Fruit fly (Drosophila melanogaster) whole organism, pupa: Measurements from ENCODE around the gene CG14273.

Experiments used
- CG10348 ChIP-seq: fragments of 200-800 bp; sonication (Bioruptor generic); IDR thresholded peaks from 2 replicates; pipeline ENCODE4 v1.3.6; 2022; ENCODE audit warnings: missing biosample characterization, missing genetic modification characterization
- CG12605 ChIP-seq: fragments of 200-800 bp; sonication (Bioruptor generic); IDR thresholded peaks from 2 replicates; pipeline ENCODE4 v1.3.6; 2022; ENCODE audit warnings: missing biosample characterization, missing genetic modification characterization
- CG13204 ChIP-seq: fragments of 200-800 bp; sonication (Bioruptor generic); optimal IDR thresholded peaks from 2 replicates; lab custom pipeline; 2018; ENCODE audit warnings: missing biosample characterization, mild to moderate bottlenecking, missing genetic modification characterization, moderate library complexity
- CG14655 ChIP-seq: fragments of 200-800 bp; sonication (Bioruptor generic); optimal IDR thresholded peaks from 3 replicates; lab custom pipeline; 2017; ENCODE audit warnings: mild to moderate bottlenecking, missing biosample characterization, missing genetic modification reagents, missing genetic modification characterization
- CG15710 ChIP-seq: fragments of 200-800 bp; sonication (Bioruptor generic); optimal IDR thresholded peaks from 2 replicates; lab custom pipeline; 2018; ENCODE audit warnings: missing biosample characterization, mild to moderate bottlenecking, missing genetic modification characterization, moderate library complexity
- CG17806 ChIP-seq: fragments of 200-800 bp; sonication (Bioruptor generic); optimal IDR thresholded peaks from 2 replicates; lab custom pipeline; 2018; ENCODE audit warnings: missing biosample characterization, mild to moderate bottlenecking, missing genetic modification characterization, moderate library complexity
- CG32121 ChIP-seq: fragments of 200-800 bp; sonication (Bioruptor generic); IDR thresholded peaks from 2 replicates; pipeline ENCODE4 v1.3.6; 2022; ENCODE audit warnings: missing biosample characterization, missing genetic modification characterization
- CG34367 ChIP-seq: fragments of 200-800 bp; sonication (Bioruptor generic); optimal IDR thresholded peaks from 2 replicates; lab custom pipeline; 2018; ENCODE audit warnings: missing biosample characterization, mild to moderate bottlenecking, missing genetic modification characterization
- CG4496 ChIP-seq: fragments of 200-800 bp; sonication (Bioruptor generic); IDR thresholded peaks from 3 replicates; pipeline ENCODE4 v1.3.6; 2022; ENCODE audit warnings: missing biosample characterization, missing genetic modification characterization
- CG8159 ChIP-seq: fragments of 200-800 bp; sonication (Bioruptor generic); optimal IDR thresholded peaks from 3 replicates; lab custom pipeline; 2018; ENCODE audit warnings: missing biosample characterization, mild to moderate bottlenecking, missing genetic modification characterization, moderate library complexity
- CG8301 ChIP-seq: fragments of 200-800 bp; sonication (Bioruptor generic); optimal IDR thresholded peaks from 2 replicates; lab custom pipeline; 2018; ENCODE audit warnings: missing biosample characterization, mild to moderate bottlenecking, missing genetic modification characterization
- CG9948 ChIP-seq: fragments of 200-800 bp; sonication (Bioruptor generic); optimal IDR thresholded peaks from 2 replicates; lab custom pipeline; 2018; ENCODE audit warnings: missing biosample characterization, mild to moderate bottlenecking, missing genetic modification characterization, moderate library complexity
- D1 ChIP-seq: fragments of 200-800 bp; sonication (Bioruptor generic); optimal IDR thresholded peaks from 2 replicates; lab custom pipeline; 2018; ENCODE audit warnings: missing biosample characterization, mild to moderate bottlenecking, missing genetic modification characterization, moderate library complexity
- EcR ChIP-seq: fragments of 200-800 bp; sonication (Bioruptor generic); optimal IDR thresholded peaks from 3 replicates; lab custom pipeline; 2019; ENCODE audit warnings: missing biosample characterization, missing genetic modification characterization, mild to moderate bottlenecking, moderate library complexity, missing genetic modification reagents
- Ets98B ChIP-seq: fragments of 200-800 bp; sonication (Bioruptor generic); IDR thresholded peaks from 2 replicates; pipeline ENCODE4 v1.3.6; 2022; ENCODE audit warnings: missing biosample characterization, missing genetic modification characterization
- Pif1A ChIP-seq: fragments of 200-800 bp; sonication (Bioruptor generic); optimal IDR thresholded peaks from 3 replicates; lab custom pipeline; 2016; ENCODE audit warnings: missing biosample characterization, missing genetic modification characterization
- Pif1B ChIP-seq: fragments of 200-800 bp; sonication (Bioruptor generic); optimal IDR thresholded peaks from 3 replicates; lab custom pipeline; 2016; ENCODE audit warnings: missing biosample characterization, missing genetic modification characterization
- Snoo ChIP-seq: fragments of 200-800 bp; sonication (Bioruptor generic); optimal IDR thresholded peaks from 3 replicates; lab custom pipeline; 2017; ENCODE audit warnings: missing biosample characterization, mild to moderate bottlenecking, missing genetic modification characterization, inconsistent platforms
- fd96Ca ChIP-seq: fragments of 200-800 bp; sonication (Bioruptor generic); IDR thresholded peaks from 3 replicates; pipeline ENCODE4 v1.3.6; 2022; ENCODE audit warnings: missing biosample characterization, missing genetic modification characterization
- gl ChIP-seq: fragments of 200-800 bp; sonication (Bioruptor generic); optimal IDR thresholded peaks from 2 replicates; lab custom pipeline; 2018; ENCODE audit warnings: missing biosample characterization, mild to moderate bottlenecking, missing genetic modification characterization
- rn ChIP-seq: fragments of 200-800 bp; sonication (Bioruptor generic); IDR thresholded peaks from 2 replicates; pipeline ENCODE4 v1.3.6; 2022; ENCODE audit warnings: missing biosample characterization, missing genetic modification characterization

The CG14273 gene

dm6 chr2L:8342395-8342794 is at the start of gene CG14273:
Gene CG14273 (plus strand): TSS chr2L:8342695.
- no peak for TF ChIP-seq Pif1A
- TF ChIP-seq Snoo (tag; lab: Kevin White, UChicago): no peak
- TF ChIP-seq CG8301 (tag; lab: Kevin White, UChicago): no peak
- TF ChIP-seq fd96Ca: no peak
- no peak for TF ChIP-seq Pif1B (GFP tag; lab: Kevin White, UChicago)
- TF ChIP-seq D1 (tag; lab: Kevin White, UChicago): no peak
- TF ChIP-seq CG10348 (GFP tag; lab: Robert Waterston, UW): no peak
- no peak for TF ChIP-seq CG12605 (GFP tag; lab: Robert Waterston, UW)
- no peak for TF ChIP-seq CG34367 (tag; lab: Kevin White, UChicago)
- TF ChIP-seq CG14655 (GFP tag; lab: Kevin White, UChicago): no peak
- no peak for TF ChIP-seq CG17806 (tag; lab: Kevin White, UChicago)
- TF ChIP-seq CG32121 (GFP tag; lab: Robert Waterston, UW): no peak
- TF ChIP-seq Ets98B: no peak
- TF ChIP-seq gl (tag; lab: Kevin White, UChicago): no peak
- TF ChIP-seq CG15710 (tag; lab: Kevin White, UChicago): no peak
- no peak for TF ChIP-seq rn (GFP tag; lab: Robert Waterston, UW)
- TF ChIP-seq EcR: no peak
- no peak for TF ChIP-seq CG13204
- TF ChIP-seq CG8159: no peak

dm6 chr2L:8293449-8293848 is 49.0 kb upstream of the CG14273 start:
- no peak for TF ChIP-seq CG9948 (tag; lab: Kevin White, UChicago)
- no peak for TF ChIP-seq CG4496 (GFP tag; lab: Robert Waterston, UW)
- TF ChIP-seq Ets98B: no peak
- no peak for TF ChIP-seq CG17806 (tag; lab: Kevin White, UChicago)
- TF ChIP-seq rn (GFP tag; lab: Robert Waterston, UW): no peak
- no peak for TF ChIP-seq gl (tag; lab: Kevin White, UChicago)
- no peak for TF ChIP-seq CG10348 (GFP tag; lab: Robert Waterston, UW)
- TF ChIP-seq CG32121 (GFP tag; lab: Robert Waterston, UW): no peak
- TF ChIP-seq CG8159: peak; percentile 8
- TF ChIP-seq Pif1A: peak; percentile 21
- no peak for TF ChIP-seq EcR
- TF ChIP-seq CG8301 (tag; lab: Kevin White, UChicago): no peak
- no peak for TF ChIP-seq CG15710 (tag; lab: Kevin White, UChicago)
- TF ChIP-seq CG14655 (GFP tag; lab: Kevin White, UChicago): no peak
- TF ChIP-seq Pif1B (GFP tag; lab: Kevin White, UChicago): no peak
- TF ChIP-seq CG34367 (tag; lab: Kevin White, UChicago): no peak
- TF ChIP-seq D1 (tag; lab: Kevin White, UChicago): no peak
- no peak for TF ChIP-seq fd96Ca
- peak; percentile 37 for TF ChIP-seq Snoo (tag; lab: Kevin White, UChicago)
- TF ChIP-seq, all 21 proteins: peak for 3

dm6 chr2L:8294043-8294442 is 48.5 kb upstream of the CG14273 start:
- TF ChIP-seq EcR: no peak
- TF ChIP-seq CG10348 (GFP tag; lab: Robert Waterston, UW): no peak
- TF ChIP-seq CG12605 (GFP tag; lab: Robert Waterston, UW): no peak
- no peak for TF ChIP-seq CG9948 (tag; lab: Kevin White, UChicago)
- TF ChIP-seq Snoo (tag; lab: Kevin White, UChicago): no peak
- TF ChIP-seq CG13204: no peak
- no peak for TF ChIP-seq CG17806 (tag; lab: Kevin White, UChicago)

dm6 chr2L:8296395-8296794 is 46.1 kb upstream of the CG14273 start:
- TF ChIP-seq CG34367 (tag; lab: Kevin White, UChicago): no peak
- no peak for TF ChIP-seq CG4496 (GFP tag; lab: Robert Waterston, UW)
- no peak for TF ChIP-seq CG8159
- no peak for TF ChIP-seq CG13204
- no peak for TF ChIP-seq CG32121 (GFP tag; lab: Robert Waterston, UW)
- no peak for TF ChIP-seq CG17806 (tag; lab: Kevin White, UChicago)
- no peak for TF ChIP-seq Pif1B (GFP tag; lab: Kevin White, UChicago)
- TF ChIP-seq Ets98B: no peak
- no peak for TF ChIP-seq EcR
- TF ChIP-seq CG15710 (tag; lab: Kevin White, UChicago): no peak
- TF ChIP-seq fd96Ca: no peak
- TF ChIP-seq CG12605 (GFP tag; lab: Robert Waterston, UW): no peak
- no peak for TF ChIP-seq CG14655 (GFP tag; lab: Kevin White, UChicago)
- no peak for TF ChIP-seq rn (GFP tag; lab: Robert Waterston, UW)
- no peak for TF ChIP-seq gl (tag; lab: Kevin White, UChicago)
- no peak for TF ChIP-seq CG10348 (GFP tag; lab: Robert Waterston, UW)
- no peak for TF ChIP-seq Pif1A
- no peak for TF ChIP-seq CG9948 (tag; lab: Kevin White, UChicago)
- no peak for TF ChIP-seq CG8301 (tag; lab: Kevin White, UChicago)
- TF ChIP-seq Snoo (tag; lab: Kevin White, UChicago): no peak

dm6 chr2L:8297070-8297469 is 45.4 kb upstream of the CG14273 start:
- TF ChIP-seq rn (GFP tag; lab: Robert Waterston, UW) (no peak), CG15710 (tag; lab: Kevin White, UChicago) (no peak), CG32121 (GFP tag; lab: Robert Waterston, UW) (no peak), CG12605 (GFP tag; lab: Robert Waterston, UW) (no peak)

- TF ChIP-seq CG10348 (GFP tag; lab: Robert Waterston, UW) (no peak), CG15710 (tag; lab: Kevin White, UChicago) (peak; percentile 95), CG4496 (GFP tag; lab: Robert Waterston, UW) (peak; percentile 69; the same call in 2 of the 3 replicates), fd96Ca (peak; percentile 71), CG34367 (tag; lab: Kevin White, UChicago) (peak; percentile 75), CG8159 (peak; percentile 93), Ets98B (peak; percentile 47), CG9948 (tag; lab: Kevin White, UChicago) (peak; percentile 85), EcR (peak; percentile 81), CG8301 (tag; lab: Kevin White, UChicago) (peak; percentile 74), rn (GFP tag; lab: Robert Waterston, UW) (peak; percentile 40; the same call in 1 of the 2 replicates), CG12605 (GFP tag; lab: Robert Waterston, UW) (peak; percentile 64; the same call in 1 of the 2 replicates), Pif1A (peak; percentile 82), gl (tag; lab: Kevin White, UChicago) (peak; percentile 85), CG14655 (GFP tag; lab: Kevin White, UChicago) (no peak), CG32121 (GFP tag; lab: Robert Waterston, UW) (no peak), Pif1B (GFP tag; lab: Kevin White, UChicago) (peak; percentile 92), CG13204 (peak; percentile 97), D1 (tag; lab: Kevin White, UChicago) (peak; percentile 51), CG17806 (tag; lab: Kevin White, UChicago) (peak; percentile 92), Snoo (tag; lab: Kevin White, UChicago) (peak; percentile 86)
Observed at dm6 chr2L:8299194-8299811, 43.2 kb upstream of the CG14273 start.
